Worm (Caenorhabditis elegans): ENCODE results near the gene C49C3.10.

C49C3.10 gene

DNA sequence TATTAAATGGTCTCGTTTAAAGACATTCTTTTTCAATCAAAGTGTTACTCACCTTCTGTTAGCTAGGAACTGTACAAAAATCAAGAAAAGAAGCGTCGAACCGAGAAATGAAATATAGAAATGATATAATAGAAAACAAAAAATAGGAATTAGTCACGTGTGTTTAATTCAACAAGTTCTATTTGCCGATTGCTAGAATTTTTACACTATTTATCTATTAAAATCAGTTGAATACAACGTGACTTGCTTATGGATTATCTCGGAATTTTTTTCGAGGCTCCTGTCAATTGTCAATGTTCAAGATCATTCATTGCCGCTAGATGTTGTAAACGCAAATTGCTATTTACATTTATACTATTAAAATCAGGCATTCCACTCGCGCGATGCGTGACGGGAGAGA, 28.5 kb upstream of the C49C3.10 start, which contains the start of gene zipt-17:
zipt-17 (minus strand) TSS at position 101 of the 400 bp plus-strand sequence.
- TF ChIP-seq mdl-1 (tag; optimal IDR thresholded peaks at IDR 0.05) (no peak), sea-2 (GFP tag; optimal IDR thresholded peaks at IDR 0.05) (no peak), unc-39 (tag; optimal IDR thresholded peaks at IDR 0.05) (no peak), eor-1 (tag; optimal IDR thresholded peaks at IDR 0.05) (no peak), ztf-4 (tag; optimal IDR thresholded peaks at IDR 0.05) (no peak), elt-3 (tag; optimal IDR thresholded peaks at IDR 0.05) (no peak), nhr-76 (tag; optimal IDR thresholded peaks at IDR 0.05) (no peak), nhr-12 (tag; optimal IDR thresholded peaks at IDR 0.05) (no peak), ZK546.5 (tag; optimal IDR thresholded peaks at IDR 0.05) (no peak), daf-12 (tag; optimal IDR thresholded peaks at IDR 0.05) (no peak)

DNA sequence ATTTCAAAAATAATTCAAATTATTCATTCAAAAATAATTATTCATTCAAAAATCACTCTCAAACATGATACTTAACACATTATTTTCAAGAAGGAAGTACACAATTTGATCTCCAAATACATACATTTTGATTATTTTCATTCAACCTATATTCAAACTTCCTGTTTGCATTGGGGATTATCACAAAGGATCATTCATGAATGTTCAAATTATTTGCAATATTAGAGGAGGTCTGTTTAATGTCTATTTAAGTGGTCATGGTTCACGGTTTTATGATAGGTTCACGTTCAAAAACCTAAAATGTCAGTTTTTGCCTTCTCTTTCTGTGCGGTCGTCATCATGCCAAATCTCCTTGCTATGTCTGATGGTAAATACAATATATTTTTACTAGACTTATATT, 22.4 kb upstream of the C49C3.10 start, which contains the start of gene clec-202:
clec-202 (plus strand) TSS at position 301 of the 400 bp plus-strand sequence.
- no peak for TF ChIP-seq zag-1 (tag; optimal IDR thresholded peaks at IDR 0.05)
- no peak for TF ChIP-seq nhr-23 (tag; optimal IDR thresholded peaks at IDR 0.05)
- TF ChIP-seq egl-5 (tag; optimal IDR thresholded peaks at IDR 0.05) = no peak
- no peak for TF ChIP-seq elt-2 (tag; optimal IDR thresholded peaks at IDR 0.05)

DNA sequence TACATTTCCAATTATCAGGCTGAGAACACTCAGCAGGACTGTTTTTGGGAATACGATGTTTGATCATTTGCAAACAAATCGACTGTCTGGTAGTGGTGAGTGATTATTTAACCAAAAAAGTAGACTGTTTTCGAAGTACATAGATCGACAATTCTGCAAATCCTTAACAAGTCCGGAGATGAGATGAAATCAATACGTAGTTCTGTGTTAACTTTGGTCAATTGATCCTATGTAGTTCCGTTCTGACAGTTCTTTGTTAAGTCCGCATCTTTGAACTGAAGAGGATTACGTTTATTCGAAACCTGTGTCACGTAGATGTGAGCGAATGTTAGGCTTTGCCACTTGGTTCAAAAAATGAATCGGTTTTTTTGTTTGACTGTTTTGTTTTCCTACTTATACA, 12.8 kb upstream of the C49C3.10 start, which contains the start of gene clec-199:
clec-199 (plus strand) TSS at position 301 of the 400 bp plus-strand sequence.
- TF ChIP-seq snpc-4 (tag; optimal IDR thresholded peaks at IDR 0.05) = no peak
- TF ChIP-seq eor-1 (tag; optimal IDR thresholded peaks at IDR 0.05) = no peak
- no peak for TF ChIP-seq nhr-28 (tag; optimal IDR thresholded peaks at IDR 0.05)
- TF ChIP-seq fos-1 (tag; optimal IDR thresholded peaks at IDR 0.05) = no peak
- TF ChIP-seq mdl-1 (tag; optimal IDR thresholded peaks at IDR 0.05) = no peak
- no peak for TF ChIP-seq skn-1 (tag; optimal IDR thresholded peaks at IDR 0.05)
- no peak for TF ChIP-seq ceh-9 (tag; optimal IDR thresholded peaks at IDR 0.05)
- TF ChIP-seq zag-1 (tag; optimal IDR thresholded peaks at IDR 0.05) = no peak
- TF ChIP-seq unc-62 (GFP tag; optimal IDR thresholded peaks at IDR 0.05) = no peak
- TF ChIP-seq ceh-28 (tag; optimal IDR thresholded peaks at IDR 0.05) = no peak

DNA sequence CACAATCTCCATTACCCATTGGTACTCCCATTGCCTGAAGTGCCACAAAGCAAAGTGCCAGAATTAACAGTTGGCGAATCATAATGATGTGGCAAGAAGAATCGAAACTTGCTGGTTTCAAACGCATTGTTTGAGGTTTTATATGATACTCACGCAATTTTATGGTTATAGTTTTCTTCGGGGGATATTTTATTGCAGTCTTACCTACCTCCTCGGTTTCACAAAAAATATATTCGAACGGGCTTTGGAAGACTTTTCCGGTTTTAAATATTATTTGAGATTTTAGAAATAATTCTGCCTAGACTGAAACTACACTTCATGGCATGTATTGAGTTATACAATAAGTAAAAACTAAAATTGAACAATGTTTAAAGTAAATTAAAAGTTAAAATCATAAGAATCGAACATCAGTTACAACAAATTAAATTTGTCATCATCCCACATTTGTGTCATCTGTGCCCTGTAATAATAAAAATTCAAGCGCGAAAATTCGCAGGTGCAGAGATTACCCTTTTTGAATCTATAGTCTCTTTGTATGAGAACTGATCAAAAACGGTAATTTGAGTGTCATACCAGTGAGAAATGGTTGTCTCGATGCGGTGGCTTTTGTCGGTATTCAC, 7.9 kb upstream of the C49C3.10 start, which contains the start of the genes clec-197 and clec-198:
clec-197 (minus strand) TSS at position 101 of the 620 bp plus-strand sequence.
clec-198 (plus strand) TSS at position 570 of the 620 bp plus-strand sequence.
- TF ChIP-seq jun-1 (tag; optimal IDR thresholded peaks at IDR 0.05) (no peak), nhr-77 (tag; optimal IDR thresholded peaks at IDR 0.05) (no peak), ceh-82 (tag; optimal IDR thresholded peaks at IDR 0.05) (no peak), eor-1 (tag; optimal IDR thresholded peaks at IDR 0.05) (no peak), nhr-23 (tag; optimal IDR thresholded peaks at IDR 0.05) (no peak), tbx-2 (tag; optimal IDR thresholded peaks at IDR 0.05) (no peak), pha-4 (tag; optimal IDR thresholded peaks at IDR 0.05) (no peak), nhr-237 (tag; optimal IDR thresholded peaks at IDR 0.05) (no peak), nhr-12 (tag; optimal IDR thresholded peaks at IDR 0.05) (no peak), nhr-11 (tag; optimal IDR thresholded peaks at IDR 0.05) (no peak), unc-39 (tag; optimal IDR thresholded peaks at IDR 0.05) (no peak), lin-15B (tag; optimal IDR thresholded peaks at IDR 0.05) (no peak), ceh-9 (tag; optimal IDR thresholded peaks at IDR 0.05) (no peak), fkh-10 (GFP tag; optimal IDR thresholded peaks at IDR 0.05) (no peak), ztf-11 (tag; optimal IDR thresholded peaks at IDR 0.05) (no peak), sea-2 (GFP tag; optimal IDR thresholded peaks at IDR 0.05) (no peak), zag-1 (tag; optimal IDR thresholded peaks at IDR 0.05) (no peak), elt-1 (tag; optimal IDR thresholded peaks at IDR 0.05) (no peak), nhr-43 (tag; optimal IDR thresholded peaks at IDR 0.05; ENCODE audit: poor library complexity, severe bottlenecking) (no peak)

DNA sequence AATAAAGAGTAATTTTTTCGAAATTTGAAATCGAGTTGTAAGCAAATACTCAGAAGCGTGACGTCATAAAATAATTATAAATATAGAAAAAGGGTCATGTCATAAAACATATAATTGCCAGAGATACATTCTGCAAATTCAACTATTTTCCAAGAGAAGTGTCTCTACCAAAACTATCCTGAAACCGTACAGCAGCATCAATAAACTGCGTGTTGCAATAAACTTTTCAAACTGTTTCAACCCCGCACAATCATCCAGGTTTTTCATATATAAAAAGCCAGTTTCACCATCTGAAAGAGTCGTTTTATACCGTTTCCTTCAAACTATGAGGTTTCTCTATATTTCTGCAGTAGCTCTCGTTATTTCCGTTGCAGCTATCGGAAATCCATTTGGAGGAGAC, 4.7 kb upstream of the C49C3.10 start, which contains the start of gene C49C3.11:
C49C3.11 (plus strand) TSS at position 301 of the 400 bp plus-strand sequence.
- TF ChIP-seq jun-1 (tag; optimal IDR thresholded peaks at IDR 0.05) = no peak
- no peak for TF ChIP-seq ztf-4 (tag; optimal IDR thresholded peaks at IDR 0.05)
- no peak for TF ChIP-seq unc-62 (GFP tag; optimal IDR thresholded peaks at IDR 0.05)
- no peak for TF ChIP-seq fkh-10 (GFP tag; optimal IDR thresholded peaks at IDR 0.05)
- TF ChIP-seq lin-39 (tag; optimal IDR thresholded peaks at IDR 0.05) = no peak
- TF ChIP-seq aly-2 (tag; optimal IDR thresholded peaks at IDR 0.05) = no peak
- TF ChIP-seq nfya-1 (tag; optimal IDR thresholded peaks at IDR 0.05; ENCODE audit: insufficient read depth) = no peak
- no peak for TF ChIP-seq nhr-28 (tag; optimal IDR thresholded peaks at IDR 0.05)
- TF ChIP-seq fkh-2 (tag; optimal IDR thresholded peaks at IDR 0.05) = no peak
- TF ChIP-seq egl-5 (tag; optimal IDR thresholded peaks at IDR 0.05) = no peak

Data from whole organism, L3 larva.